Worm (Caenorhabditis elegans): ENCODE data around the gene D1079.1.

DNA sequence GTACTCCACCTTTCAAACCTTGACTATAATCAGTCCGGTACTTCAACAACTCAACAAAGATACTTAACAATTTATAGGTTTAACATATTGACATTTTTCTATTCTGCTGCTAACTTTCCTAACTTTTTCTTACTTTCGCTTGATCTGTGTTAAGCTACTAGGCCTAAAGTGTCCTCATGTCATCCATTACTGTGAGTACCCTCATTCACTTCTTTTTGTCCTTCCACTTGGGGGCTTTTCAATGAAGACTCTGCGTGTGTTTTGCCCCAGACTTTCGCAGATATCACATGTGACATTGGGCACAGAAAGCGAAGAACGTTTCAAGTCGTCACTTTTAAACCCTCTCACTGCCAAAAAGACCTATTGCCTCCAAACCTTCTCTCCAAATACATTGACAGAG is 1.8 kb downstream of the D1079.1 start:
- no peak for TF ChIP-seq ces-1 (GFP tag; optimal IDR thresholded peaks at IDR 0.05)
- no peak for TF ChIP-seq nhr-42 (GFP tag; IDR thresholded peaks at IDR 0.05)
- TF ChIP-seq gei-8 (GFP tag; optimal IDR thresholded peaks at IDR 0.05) = no peak
- TF ChIP-seq unc-62 (GFP tag; optimal IDR thresholded peaks at IDR 0.05 in 1 of 2) = no peak
- no peak for TF ChIP-seq unc-62 (tag; optimal IDR thresholded peaks at IDR 0.05)
- TF ChIP-seq lin-15B (tag; optimal IDR thresholded peaks at IDR 0.05) = no peak
- no peak for TF ChIP-seq unc-39 (tag; optimal IDR thresholded peaks at IDR 0.05)
- no peak for TF ChIP-seq aly-2 (tag; optimal IDR thresholded peaks at IDR 0.05)
- no peak for TF ChIP-seq R02D3.7 (tag; optimal IDR thresholded peaks at IDR 0.05)
- no peak for TF ChIP-seq aha-1 (tag)
- no peak for TF ChIP-seq pha-4 (GFP tag; IDR thresholded peaks at IDR 0.05)
- no peak for TF ChIP-seq pha-4 (tag; optimal IDR thresholded peaks at IDR 0.05)
- TF ChIP-seq nhr-11 (tag; optimal IDR thresholded peaks at IDR 0.05) = no peak
- TF ChIP-seq ZK546.5 (tag; optimal IDR thresholded peaks at IDR 0.05) = no peak
- TF ChIP-seq tag-97 (GFP tag; IDR thresholded peaks at IDR 0.05) = no peak
